Comparison of ENCODE assay signal across 2 fruit fly cellular contexts in genomic region chr3R:3748563-3749156, dm6.
TF ChIP-seq lines count a peak whose summit lies in the region.

No protein-coding gene starts in this region.

- no peak for TF ChIP-seq CTCF in whole organism, embryonic (GFP tag; optimal IDR thresholded peaks at IDR 0.05; lab: Kevin White, UChicago)

TF ChIP-seq in whole organism, embryonic, 481 proteins besides CTCF, POLR2A, EP300 and RAD21:
- TF ChIP-seq CG7786 (GFP tag; optimal IDR thresholded peaks at IDR 0.05; lab: Kevin White, UChicago) (no peak), phol (tag; optimal IDR thresholded peaks at IDR 0.05; lab: Kevin White, UChicago) (no peak), Mad (GFP tag; optimal IDR thresholded peaks at IDR 0.05; lab: Kevin White, UChicago) (no peak), CG30020 (tag; optimal IDR thresholded peaks at IDR 0.05; lab: Kevin White, UChicago) (peak; percentile 92), CG1603 (tag; optimal IDR thresholded peaks at IDR 0.05; lab: Kevin White, UChicago) (peak; percentile 75), abd-A (tag; optimal IDR thresholded peaks at IDR 0.05; lab: Kevin White, UChicago) (no peak), CG7357 (GFP tag; IDR thresholded peaks at IDR 0.05; lab: Robert Waterston, UW) (peak; percentile 66; the same call in 2 of the 3 replicates), CG17802 (tag; optimal IDR thresholded peaks at IDR 0.05; lab: Kevin White, UChicago) (peak; percentile 79), CG11247 (GFP tag; IDR thresholded peaks at IDR 0.05; lab: Robert Waterston, UW) (no peak), CG12071 (GFP tag; optimal IDR thresholded peaks at IDR 0.05; lab: Kevin White, UChicago) (no peak), HmgZ (tag; optimal IDR thresholded peaks at IDR 0.05; lab: Kevin White, UChicago) (no peak), CG1024 (GFP tag; IDR thresholded peaks at IDR 0.05; lab: Robert Waterston, UW) (peak; percentile 71), CG11723 (GFP tag; optimal IDR thresholded peaks at IDR 0.05; lab: Kevin White, UChicago) (peak; percentile 41), wek (GFP tag; optimal IDR thresholded peaks at IDR 0.05; lab: Kevin White, UChicago) (no peak), ssp (GFP tag; IDR thresholded peaks at IDR 0.05; lab: Robert Waterston, UW) (peak; percentile 88), en (GFP tag; optimal IDR thresholded peaks at IDR 0.05; lab: Kevin White, UChicago) (no peak), CG12769 (tag; optimal IDR thresholded peaks at IDR 0.05; lab: Kevin White, UChicago) (no peak)

TF ChIP-seq in whole organism, wandering third instar larva, 38 proteins besides CTCF, POLR2A, EP300 and RAD21:
- no peak for TF ChIP-seq Hnf4 (GFP tag; optimal IDR thresholded peaks at IDR 0.05; lab: Kevin White, UChicago)
- TF ChIP-seq N (GFP tag; optimal IDR thresholded peaks at IDR 0.05; lab: Kevin White, UChicago) = peak; percentile 6
